Fruit fly (Drosophila melanogaster) whole organism, embryonic: ENCODE measurements around the gene CG1143.

Experiments
- Fer3 ChIP-seq: fragments of 200-800 bp; sonication (Bioruptor generic); optimal IDR thresholded peaks from 2 replicates; lab custom pipeline; 2018; ENCODE audit warnings: missing biosample characterization, mild to moderate bottlenecking, missing genetic modification characterization, moderate library complexity
- Scr ChIP-seq: fragments of 200-800 bp; sonication (Bioruptor generic); IDR thresholded peaks from 2 replicates; pipeline ENCODE4 v1.3.6; 2022; ENCODE audit warnings: missing biosample characterization, missing genetic modification characterization; ENCODE audit not compliant: partially characterized antibody
- crc ChIP-seq: fragments of 200-800 bp; sonication (Bioruptor generic); optimal IDR thresholded peaks from 2 replicates; lab custom pipeline; 2016; ENCODE audit warnings: missing biosample characterization, missing genetic modification characterization

DNA sequence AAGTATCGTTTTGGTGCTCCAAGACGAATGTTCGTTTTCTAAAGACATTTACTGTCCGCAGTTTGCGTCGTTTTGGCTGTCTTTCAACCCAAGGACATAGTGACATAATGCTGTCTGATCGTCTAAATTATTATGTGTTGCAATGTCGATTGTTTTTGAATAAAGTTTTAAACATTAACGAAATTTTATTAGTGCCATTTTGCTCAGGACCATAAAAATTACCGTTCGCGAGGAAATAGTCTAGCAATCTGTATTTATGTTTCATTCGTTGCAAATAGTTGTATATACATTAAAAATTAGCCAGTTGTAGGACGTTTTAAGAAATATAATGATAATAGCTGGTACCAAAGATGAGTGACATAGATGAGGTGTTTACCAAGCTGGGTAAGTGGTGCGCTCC is 16.2 kb downstream of the CG1143 start, which contains the start of gene CG33234:
- TF ChIP-seq crc (GFP tag; lab: Kevin White, UChicago) (no peak), Scr (GFP tag; lab: Robert Waterston, UW) (no peak), Fer3 (tag; lab: Kevin White, UChicago) (no peak)
